Worm (Caenorhabditis elegans) whole organism, mixed stage, embryonic: Measurements from ENCODE around the gene sucl-2.

Experiments used
- elt-1 ChIP-seq: sonication (generic microtip); optimal IDR thresholded peaks from 2 replicates; lab custom pipeline; 2017; ENCODE audit warnings: missing genetic modification characterization, mild to moderate bottlenecking, missing compliant biosample characterization, antibody characterized with exemption, moderate library complexity, borderline replicate concordance; ENCODE audit not compliant: insufficient read depth
- nhr-76 ChIP-seq: sonication (generic microtip); optimal IDR thresholded peaks from 2 replicates; lab custom pipeline; 2017; ENCODE audit warnings: missing biosample characterization, missing genetic modification characterization

DNA sequence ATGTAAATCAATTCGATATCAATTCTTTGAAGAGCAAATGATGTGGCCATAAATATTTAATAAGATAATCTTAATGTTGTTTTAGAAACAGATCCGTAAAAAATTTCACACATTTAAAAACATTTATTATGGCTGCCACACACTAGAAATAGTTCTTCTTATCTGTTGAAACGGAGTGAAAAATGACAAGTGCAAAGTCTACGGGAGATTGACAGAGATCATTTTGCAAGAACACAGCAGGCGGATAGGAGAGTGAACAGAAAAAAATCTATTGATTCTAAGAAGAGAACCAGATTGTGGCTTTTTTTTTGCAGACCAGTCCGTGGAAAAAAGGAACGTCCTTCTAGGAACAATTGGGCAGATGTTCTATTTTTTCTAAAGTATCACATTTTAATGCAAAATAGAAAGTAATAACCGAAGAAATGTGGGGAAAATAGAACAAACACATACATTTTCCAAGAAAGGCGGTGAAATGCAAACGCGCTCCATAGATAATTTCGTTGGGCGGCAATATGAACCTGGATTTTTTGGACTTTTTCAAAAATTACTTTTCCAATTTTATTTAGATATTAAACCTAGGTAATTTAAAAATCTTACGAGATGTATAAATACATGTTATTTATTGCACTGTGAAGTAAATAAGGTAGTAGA is 513 bp upstream of the sucl-2 start:
- TF ChIP-seq nhr-76 (no peak), elt-1 (no peak)
